Fruit fly (Drosophila melanogaster) whole organism, wandering third instar larva: ENCODE measurements around the gene CG2124.

ENCODE experiments used
- foxo ChIP-seq, 2 experiments: fragments of 200-800 bp; sonication (Bioruptor generic); optimal IDR thresholded peaks; 2 replicates in 1 of 2; 3 replicates in 1 of 2; lab custom pipeline; 2016 to 2017; ENCODE audit warnings: missing biosample characterization in 2 of 2, missing genetic modification characterization in 2 of 2
- h ChIP-seq: fragments of 200-800 bp; sonication (Bioruptor generic); optimal IDR thresholded peaks from 3 replicates; lab custom pipeline; 2016; ENCODE audit warnings: missing biosample characterization, mild to moderate bottlenecking, missing genetic modification characterization

DNA sequence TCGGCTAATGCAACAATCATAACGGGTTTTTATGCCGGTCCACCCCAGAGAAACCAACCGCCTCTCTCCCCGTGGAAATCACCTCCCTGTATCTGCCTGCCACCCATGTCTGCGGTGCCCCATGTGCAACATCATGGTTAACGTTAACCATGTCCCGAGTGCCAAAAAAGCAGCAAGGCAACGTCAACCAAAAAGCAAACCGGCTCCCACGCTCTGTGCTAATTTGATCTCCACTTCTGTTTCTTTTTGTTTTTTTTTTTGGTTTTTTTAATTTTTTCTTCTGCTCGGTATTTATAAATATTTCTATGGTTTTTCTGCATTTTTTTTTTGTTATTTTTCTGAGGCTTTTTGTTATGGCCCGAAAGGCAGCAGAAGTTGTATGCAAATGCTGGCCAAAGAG lies 18.9 kb upstream of the CG2124 start:
- TF ChIP-seq foxo (GFP tag; optimal IDR thresholded peaks at IDR 0.05; lab: Kevin White, UChicago): no peak
- TF ChIP-seq h (GFP tag; lab: Kevin White, UChicago): no peak
